Fruit fly (Drosophila melanogaster): Measurements from ENCODE around the gene Rsod.

The Rsod gene

dm6 chr3R:30193826-30194225 lies 22.8 kb upstream of the Rsod start (continued):
- TF ChIP-seq gce (GFP tag; IDR thresholded peaks at IDR 0.05) (no peak), row (GFP tag; IDR thresholded peaks at IDR 0.05) (no peak), pita (GFP tag; optimal IDR thresholded peaks at IDR 0.05) (no peak), ci (GFP tag; IDR thresholded peaks at IDR 0.05) (peak; percentile 48; the same call in 2 of the 3 replicates), nerfin-2 (GFP tag; IDR thresholded peaks at IDR 0.05; ENCODE audit: partially characterized antibody) (no peak), bigmax (GFP tag; optimal IDR thresholded peaks at IDR 0.05) (no peak), CG8765 (GFP tag; IDR thresholded peaks at IDR 0.05) (no peak), CG13775 (GFP tag; optimal IDR thresholded peaks at IDR 0.05) (no peak), CG13424 (tag; optimal IDR thresholded peaks at IDR 0.05) (no peak), Optix (GFP tag; IDR thresholded peaks at IDR 0.05) (no peak), caup (GFP tag; optimal IDR thresholded peaks at IDR 0.05; ENCODE audit: severe bottlenecking) (peak; percentile 6), CG13296 (GFP tag; optimal IDR thresholded peaks at IDR 0.05) (no peak), maf-S (GFP tag; optimal IDR thresholded peaks at IDR 0.05) (no peak), Antp (GFP tag; optimal IDR thresholded peaks at IDR 0.05) (no peak), bowl (GFP tag; IDR thresholded peaks at IDR 0.05) (no peak), scrt (GFP tag; optimal IDR thresholded peaks at IDR 0.05) (no peak), run (tag; optimal IDR thresholded peaks at IDR 0.05) (no peak), pan (optimal IDR thresholded peaks at IDR 0.05) (no peak), pan (GFP tag; optimal IDR thresholded peaks at IDR 0.05 in 1 of 2, IDR thresholded peaks at IDR 0.05 in 1 of 2) (no peak), pros (GFP tag; optimal IDR thresholded peaks at IDR 0.05) (no peak), CG34422 (GFP tag; IDR thresholded peaks at IDR 0.05) (no peak), Bdp1 (GFP tag; optimal IDR thresholded peaks at IDR 0.05) (no peak), sob (GFP tag; IDR thresholded peaks at IDR 0.05) (peak; percentile 35; the same call in 1 of the 2 replicates), CG7372 (GFP tag; IDR thresholded peaks at IDR 0.05) (no peak), CG8290 (GFP tag; optimal IDR thresholded peaks at IDR 0.05) (no peak), CG8290 (tag; optimal IDR thresholded peaks at IDR 0.05) (peak in 1 of 2 experiments; percentile 50), CG17385 (GFP tag; optimal IDR thresholded peaks at IDR 0.05) (no peak), CG14014 (GFP tag; IDR thresholded peaks at IDR 0.05) (peak; percentile 22; the same call in 1 of the 2 replicates), Hey (tag; optimal IDR thresholded peaks at IDR 0.05) (no peak), CG16863 (GFP tag; optimal IDR thresholded peaks at IDR 0.05) (no peak), mld (GFP tag; IDR thresholded peaks at IDR 0.05; ENCODE audit: partially characterized antibody) (no peak), otp (GFP tag; IDR thresholded peaks at IDR 0.05) (0 out of 3 replicates have a peak, but pooled peaks have one; percentile 22), CG14050 (GFP tag; IDR thresholded peaks at IDR 0.05) (no peak), CG15514 (GFP tag; optimal IDR thresholded peaks at IDR 0.05) (peak; percentile 1), CG5953 (GFP tag; IDR thresholded peaks at IDR 0.05) (peak; percentile 20; the same call in 1 of the 2 replicates), Ravus (GFP tag; IDR thresholded peaks at IDR 0.05) (no peak), dimm (GFP tag; IDR thresholded peaks at IDR 0.05) (no peak), gsb (GFP tag; IDR thresholded peaks at IDR 0.05) (no peak), ATbp (GFP tag; optimal IDR thresholded peaks at IDR 0.05) (peak; percentile 38), CG13624 (GFP tag; optimal IDR thresholded peaks at IDR 0.05) (no peak), Med (GFP tag) (peak; percentile 82), Hr3 (GFP tag; optimal IDR thresholded peaks at IDR 0.05) (no peak), CG4360 (GFP tag; IDR thresholded peaks at IDR 0.05) (no peak), Mes4 (GFP tag; optimal IDR thresholded peaks at IDR 0.05) (no peak), CG32767 (GFP tag; IDR thresholded peaks at IDR 0.05) (peak; percentile 13; the same call in 1 of the 2 replicates), CG2116 (GFP tag; optimal IDR thresholded peaks at IDR 0.05) (no peak), oc (tag; optimal IDR thresholded peaks at IDR 0.05) (no peak), chm (GFP tag; IDR thresholded peaks at IDR 0.05) (no peak), GATAe (GFP tag; conservative IDR thresholded peaks at IDR 0.05) (no peak), CG14965 (GFP tag; optimal IDR thresholded peaks at IDR 0.05; ENCODE audit: borderline replicate concordance) (no peak), Abd-B (GFP tag; optimal IDR thresholded peaks at IDR 0.05) (no peak), CG10366 (GFP tag; IDR thresholded peaks at IDR 0.05) (no peak), wek (GFP tag; optimal IDR thresholded peaks at IDR 0.05) (peak; percentile 42)

Measured in whole organism, embryonic.